Worm (Caenorhabditis elegans): ENCODE results near the gene str-160.

The str-160 gene

DNA sequence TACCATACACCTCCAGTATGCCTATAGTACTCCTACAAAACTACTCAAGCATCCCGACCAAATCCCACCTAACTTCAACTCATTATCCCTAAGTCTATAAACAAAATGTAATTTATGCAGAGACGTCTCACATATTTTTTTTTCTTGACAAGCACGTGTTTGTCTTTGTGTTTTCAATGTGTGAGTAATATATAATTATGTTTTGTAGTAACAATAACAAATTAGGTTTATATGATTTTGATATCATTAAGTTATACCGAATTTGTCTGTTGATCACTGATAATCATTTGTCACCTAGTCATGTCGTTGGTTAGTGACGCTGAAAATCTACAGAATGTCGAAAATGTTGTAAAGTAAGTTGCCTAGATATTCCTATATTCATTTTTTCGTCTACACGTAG is 14.7 kb upstream of the str-160 start, which contains the start of gene srw-102:
TSS of gene srw-102 (plus strand) at position 301 of the 400 bp plus-strand sequence.
- TF ChIP-seq pha-4 (tag; optimal IDR thresholded peaks at IDR 0.05) (no peak), nhr-25 (tag; optimal IDR thresholded peaks at IDR 0.05) (no peak), nhr-43 (tag; optimal IDR thresholded peaks at IDR 0.05; ENCODE audit: poor library complexity, severe bottlenecking) (no peak), nhr-67 (tag; optimal IDR thresholded peaks at IDR 0.05) (no peak), sea-2 (GFP tag; optimal IDR thresholded peaks at IDR 0.05) (no peak), lsy-12 (tag; optimal IDR thresholded peaks at IDR 0.05) (no peak), mml-1 (tag; optimal IDR thresholded peaks at IDR 0.05) (no peak), egl-5 (tag; optimal IDR thresholded peaks at IDR 0.05) (no peak), nhr-23 (tag; optimal IDR thresholded peaks at IDR 0.05) (no peak), lin-15B (tag; optimal IDR thresholded peaks at IDR 0.05) (no peak)

DNA sequence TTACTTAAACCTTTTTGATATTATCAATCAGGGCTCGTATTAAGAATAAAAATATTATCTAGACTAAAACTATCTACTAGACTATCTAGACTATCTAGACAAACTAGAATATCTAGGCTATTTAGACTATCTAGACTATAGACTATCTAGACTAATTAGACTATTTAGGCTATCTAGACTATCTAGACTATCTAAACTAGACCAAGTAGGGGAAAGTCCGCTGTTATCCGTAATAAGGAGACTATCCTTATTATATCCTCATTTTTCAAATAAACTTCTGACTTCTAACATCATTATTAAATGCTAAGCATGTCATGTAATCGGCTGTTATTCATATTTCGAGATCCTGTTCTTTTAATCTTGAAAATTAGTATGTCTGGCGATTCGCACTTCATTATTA is 12.7 kb upstream of the str-160 start, which contains the start of gene srw-101:
TSS of gene srw-101 (plus strand) at position 301 of the 400 bp plus-strand sequence.
- no peak for TF ChIP-seq snpc-4 (tag; optimal IDR thresholded peaks at IDR 0.05)
- no peak for TF ChIP-seq nhr-11 (tag; optimal IDR thresholded peaks at IDR 0.05)
- TF ChIP-seq eor-1 (tag; optimal IDR thresholded peaks at IDR 0.05): no peak
- no peak for TF ChIP-seq lsy-12 (tag; optimal IDR thresholded peaks at IDR 0.05)

DNA sequence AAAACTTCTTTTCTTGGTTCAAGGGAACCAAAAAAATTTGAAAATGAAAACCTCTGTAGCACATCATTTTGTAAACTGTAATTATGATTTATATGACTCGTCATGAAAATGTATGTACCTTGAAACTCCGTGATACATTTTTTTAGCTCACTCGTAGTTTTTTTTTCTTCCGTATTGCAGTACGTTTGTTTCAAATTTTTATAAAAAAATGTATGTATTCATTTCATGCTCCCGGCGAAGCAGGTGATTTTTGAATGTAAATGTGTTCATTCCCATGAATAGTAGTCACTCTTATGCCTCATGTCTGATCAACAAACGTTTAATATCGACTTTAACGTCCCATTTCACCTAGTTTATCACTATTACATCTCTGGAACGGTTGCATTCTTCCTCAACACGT is 9.3 kb upstream of the str-160 start, which contains the start of gene sri-27:
TSS of gene sri-27 (plus strand) at position 301 of the 400 bp plus-strand sequence.
- TF ChIP-seq ztf-11 (tag; optimal IDR thresholded peaks at IDR 0.05): no peak
- no peak for TF ChIP-seq ceh-82 (tag; optimal IDR thresholded peaks at IDR 0.05)
- no peak for TF ChIP-seq ZK546.5 (tag; optimal IDR thresholded peaks at IDR 0.05)
- TF ChIP-seq unc-39 (tag; optimal IDR thresholded peaks at IDR 0.05): no peak
- no peak for TF ChIP-seq skn-1 (tag; optimal IDR thresholded peaks at IDR 0.05)
- TF ChIP-seq unc-62 (GFP tag; optimal IDR thresholded peaks at IDR 0.05): no peak
- no peak for TF ChIP-seq lin-15B (tag; optimal IDR thresholded peaks at IDR 0.05)
- no peak for TF ChIP-seq mml-1 (tag; optimal IDR thresholded peaks at IDR 0.05)
- TF ChIP-seq fkh-2 (tag; optimal IDR thresholded peaks at IDR 0.05): no peak
- TF ChIP-seq nhr-28 (tag; optimal IDR thresholded peaks at IDR 0.05): no peak
- TF ChIP-seq mdl-1 (tag; optimal IDR thresholded peaks at IDR 0.05): no peak

DNA sequence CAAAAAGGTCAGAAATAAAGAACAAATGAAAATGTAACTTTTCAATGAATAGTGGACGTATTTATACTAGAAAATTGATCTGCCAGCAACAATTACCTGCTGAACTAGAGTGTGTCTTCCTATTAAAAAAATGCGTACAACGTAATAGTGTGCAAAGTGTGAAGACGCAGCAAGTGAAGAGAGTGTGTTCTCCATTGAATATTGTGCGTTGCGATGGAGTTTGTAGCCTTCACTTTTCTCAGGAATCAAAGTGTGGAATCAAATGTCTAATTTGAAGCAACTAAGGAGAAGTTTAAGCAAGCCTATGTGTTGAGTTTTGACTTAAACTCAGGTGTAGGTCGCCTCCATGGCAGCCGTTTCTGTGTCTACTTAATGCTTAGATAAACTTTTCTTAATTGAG is 2.8 kb upstream of the str-160 start, which contains the start of gene gst-21:
TSS of gene gst-21 (minus strand) at position 101 of the 400 bp plus-strand sequence.
- TF ChIP-seq nhr-67 (tag; optimal IDR thresholded peaks at IDR 0.05): no peak
- TF ChIP-seq nhr-237 (tag; optimal IDR thresholded peaks at IDR 0.05): no peak
- no peak for TF ChIP-seq nhr-23 (tag; optimal IDR thresholded peaks at IDR 0.05)
- no peak for TF ChIP-seq unc-62 (GFP tag; optimal IDR thresholded peaks at IDR 0.05)
- TF ChIP-seq nhr-77 (tag; optimal IDR thresholded peaks at IDR 0.05): no peak
- no peak for TF ChIP-seq egl-5 (tag; optimal IDR thresholded peaks at IDR 0.05)
- no peak for TF ChIP-seq elt-2 (tag; optimal IDR thresholded peaks at IDR 0.05)
- no peak for TF ChIP-seq snpc-4 (tag; optimal IDR thresholded peaks at IDR 0.05)
- no peak for TF ChIP-seq ztf-4 (tag; optimal IDR thresholded peaks at IDR 0.05)
- TF ChIP-seq aly-2 (tag; optimal IDR thresholded peaks at IDR 0.05): no peak

DNA sequence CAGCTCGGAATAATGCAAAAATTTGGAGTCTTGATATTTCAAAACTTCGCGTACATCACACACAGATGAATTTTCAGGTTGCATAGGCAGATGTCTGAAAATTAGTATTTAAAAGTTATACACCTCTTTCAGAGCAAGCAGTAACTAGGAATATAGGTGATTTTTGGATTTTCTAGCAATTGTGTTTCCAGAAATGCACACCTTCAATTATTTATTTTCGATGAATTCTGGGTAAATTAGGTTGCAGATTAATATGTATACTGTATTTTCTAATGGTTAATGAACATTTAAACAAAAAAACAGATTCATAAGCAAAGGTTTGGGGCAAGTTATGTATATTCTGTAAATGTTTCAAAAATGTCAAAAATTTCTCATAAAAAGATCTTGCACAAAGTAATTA is 6.4 kb downstream of the str-160 start, which contains the start of gene srab-25:
TSS of gene srab-25 (minus strand) at position 101 of the 400 bp plus-strand sequence.
- TF ChIP-seq ama-1 (optimal IDR thresholded peaks at IDR 0.05): no peak
- no peak for TF ChIP-seq egl-5 (tag; optimal IDR thresholded peaks at IDR 0.05)
- TF ChIP-seq pqm-1 (tag; optimal IDR thresholded peaks at IDR 0.05): no peak
- TF ChIP-seq mml-1 (tag; optimal IDR thresholded peaks at IDR 0.05): no peak
- no peak for TF ChIP-seq nhr-12 (tag; optimal IDR thresholded peaks at IDR 0.05)
- no peak for TF ChIP-seq nhr-67 (tag; optimal IDR thresholded peaks at IDR 0.05)
- TF ChIP-seq ceh-82 (tag; optimal IDR thresholded peaks at IDR 0.05): no peak
- no peak for TF ChIP-seq elt-3 (tag; optimal IDR thresholded peaks at IDR 0.05)
- no peak for TF ChIP-seq aly-2 (tag; optimal IDR thresholded peaks at IDR 0.05)
- TF ChIP-seq ztf-4 (tag; optimal IDR thresholded peaks at IDR 0.05): no peak

DNA sequence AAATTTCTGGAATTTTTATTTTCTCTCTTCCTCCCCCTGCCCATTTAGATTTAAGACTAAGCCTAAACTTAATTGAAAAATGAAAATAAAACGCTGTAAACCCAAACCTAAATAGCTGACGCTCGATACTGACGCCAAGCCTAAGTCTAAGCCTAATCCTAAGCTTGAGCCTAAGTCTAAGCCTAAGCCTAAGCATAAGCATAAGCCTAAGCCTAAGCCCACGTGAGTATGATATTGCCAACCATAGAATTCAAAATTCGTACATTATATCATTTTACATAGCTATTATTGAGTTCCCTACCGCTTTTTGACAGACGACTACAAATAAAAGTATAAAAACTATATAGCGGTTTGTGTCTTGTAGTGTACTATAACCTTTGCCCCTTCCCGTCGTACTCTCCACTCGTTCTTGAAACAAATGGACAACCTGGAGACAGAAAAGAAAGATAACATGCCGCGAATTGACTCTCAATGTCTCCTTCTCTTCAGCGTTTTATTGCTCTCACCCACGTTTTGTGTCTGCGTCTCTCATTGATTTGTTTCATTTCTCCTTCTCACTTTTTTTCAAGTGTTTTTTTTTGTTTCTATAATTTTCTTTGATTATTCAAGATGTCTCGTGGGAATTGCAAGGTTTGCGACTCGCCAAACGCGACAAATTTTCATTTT is 8.7 kb downstream of the str-160 start, which contains the start of gene nhr-256:
TSS of gene nhr-256 (plus strand) at position 567 of the 666 bp plus-strand sequence.
- TF ChIP-seq sea-2 (GFP tag; optimal IDR thresholded peaks at IDR 0.05) (no peak), egl-27 (tag; optimal IDR thresholded peaks at IDR 0.05) (no peak), lsy-12 (tag; optimal IDR thresholded peaks at IDR 0.05) (no peak), nhr-43 (tag; optimal IDR thresholded peaks at IDR 0.05; ENCODE audit: poor library complexity, severe bottlenecking) (peak; percentile 35), R02D3.7 (tag; optimal IDR thresholded peaks at IDR 0.05) (peak; percentile 23), skn-1 (tag; optimal IDR thresholded peaks at IDR 0.05) (no peak), nhr-25 (tag; optimal IDR thresholded peaks at IDR 0.05) (peak; percentile 72), jun-1 (tag; optimal IDR thresholded peaks at IDR 0.05) (no peak), nhr-11 (tag; optimal IDR thresholded peaks at IDR 0.05) (no peak), nhr-77 (tag; optimal IDR thresholded peaks at IDR 0.05) (no peak), elt-1 (tag; optimal IDR thresholded peaks at IDR 0.05) (no peak), nhr-23 (tag; optimal IDR thresholded peaks at IDR 0.05) (no peak), nhr-67 (tag; optimal IDR thresholded peaks at IDR 0.05) (no peak), fkh-10 (GFP tag; optimal IDR thresholded peaks at IDR 0.05) (no peak), mml-1 (tag; optimal IDR thresholded peaks at IDR 0.05) (no peak), nfya-1 (tag; optimal IDR thresholded peaks at IDR 0.05; ENCODE audit: insufficient read depth) (peak; percentile 79), egl-5 (tag; optimal IDR thresholded peaks at IDR 0.05) (peak; percentile 70), unc-39 (tag; optimal IDR thresholded peaks at IDR 0.05) (no peak), ZK546.5 (tag; optimal IDR thresholded peaks at IDR 0.05) (no peak), elt-2 (tag; optimal IDR thresholded peaks at IDR 0.05) (peak; percentile 93), tbx-2 (tag; optimal IDR thresholded peaks at IDR 0.05) (no peak), elt-3 (tag; optimal IDR thresholded peaks at IDR 0.05) (no peak), fos-1 (tag; optimal IDR thresholded peaks at IDR 0.05) (no peak), ztf-4 (tag; optimal IDR thresholded peaks at IDR 0.05) (no peak)
